Fruit fly (Drosophila melanogaster): ENCODE results near the gene orb2.

Gene orb2

dm6 chr3L:8950955-8951354 is 3.3 kb downstream of the orb2 start (continued):
- TF ChIP-seq CG1832 (GFP tag; optimal IDR thresholded peaks at IDR 0.05) = no peak
- TF ChIP-seq HLH54F (GFP tag; optimal IDR thresholded peaks at IDR 0.05) = no peak
- TF ChIP-seq D19A (tag; optimal IDR thresholded peaks at IDR 0.05) = peak; percentile 67
- TF ChIP-seq Meics (GFP tag; optimal IDR thresholded peaks at IDR 0.05) = peak; percentile 64
- TF ChIP-seq CG15601 (tag; optimal IDR thresholded peaks at IDR 0.05) = peak; percentile 53
- TF ChIP-seq CG16779 (GFP tag; IDR thresholded peaks at IDR 0.05) = no peak
- peak; percentile 51 for TF ChIP-seq unpg (GFP tag; optimal IDR thresholded peaks at IDR 0.05)
- TF ChIP-seq CG6689 (GFP tag; IDR thresholded peaks at IDR 0.05) = peak; percentile 65
- peak; percentile 72 for TF ChIP-seq Sox100B (GFP tag; optimal IDR thresholded peaks at IDR 0.05)
- no peak for TF ChIP-seq fu2 (GFP tag; optimal IDR thresholded peaks at IDR 0.05)
- TF ChIP-seq da (GFP tag; optimal IDR thresholded peaks at IDR 0.05) = no peak
- peak; percentile 38; the same call in 1 of the 3 replicates for TF ChIP-seq tgo (GFP tag; IDR thresholded peaks at IDR 0.05)
- TF ChIP-seq Asciz (GFP tag; optimal IDR thresholded peaks at IDR 0.05) = peak; percentile 41
- peak; percentile 28; the same call in 1 of the 2 replicates for TF ChIP-seq lmd (GFP tag; IDR thresholded peaks at IDR 0.05)
- TF ChIP-seq CG8765 (GFP tag; IDR thresholded peaks at IDR 0.05) = no peak
- TF ChIP-seq dimm (GFP tag; IDR thresholded peaks at IDR 0.05) = no peak
- peak; percentile 31 for TF ChIP-seq Xbp1 (GFP tag; optimal IDR thresholded peaks at IDR 0.05)
- TF ChIP-seq CG5180 (GFP tag; optimal IDR thresholded peaks at IDR 0.05) = peak; percentile 26
- TF ChIP-seq CG18599 (GFP tag; optimal IDR thresholded peaks at IDR 0.05) = peak; percentile 56
- peak; percentile 70 for TF ChIP-seq grau (tag; optimal IDR thresholded peaks at IDR 0.05)
- TF ChIP-seq CG7963 (GFP tag; IDR thresholded peaks at IDR 0.05; ENCODE audit: partially characterized antibody) = no peak
- peak; percentile 78 for TF ChIP-seq CoRest (tag; optimal IDR thresholded peaks at IDR 0.05)
- TF ChIP-seq az2 (GFP tag; optimal IDR thresholded peaks at IDR 0.05) = peak; percentile 45
- no peak for TF ChIP-seq CG32767 (GFP tag; IDR thresholded peaks at IDR 0.05)
- TF ChIP-seq CG14014 (GFP tag; IDR thresholded peaks at IDR 0.05) = 0 out of 2 replicates have a peak, but pooled peaks have one; percentile 26
- peak; percentile 71 for TF ChIP-seq CG10979 (tag; optimal IDR thresholded peaks at IDR 0.05)
- TF ChIP-seq dmrt11E (tag; optimal IDR thresholded peaks at IDR 0.05) = peak; percentile 20
- 0 out of 2 replicates have a peak, but pooled peaks have one; percentile 18 for TF ChIP-seq Xrp1 (GFP tag; IDR thresholded peaks at IDR 0.05)
- TF ChIP-seq dysf (GFP tag; IDR thresholded peaks at IDR 0.05) = peak; percentile 61; the same call in 2 of the 3 replicates
- no peak for TF ChIP-seq Oaz (GFP tag; IDR thresholded peaks at IDR 0.05)
- TF ChIP-seq jing (GFP tag; optimal IDR thresholded peaks at IDR 0.05) = no peak
- no peak for TF ChIP-seq CG14965 (GFP tag; optimal IDR thresholded peaks at IDR 0.05; ENCODE audit: borderline replicate concordance)
- no peak for TF ChIP-seq CG13287 (GFP tag; IDR thresholded peaks at IDR 0.05; ENCODE audit: partially characterized antibody)
- peak; percentile 59; the same call in 2 of the 3 replicates for TF ChIP-seq CG11695 (GFP tag; IDR thresholded peaks at IDR 0.05)
- peak; percentile 59 for TF ChIP-seq CG10209 (GFP tag; optimal IDR thresholded peaks at IDR 0.05)
- no peak for TF ChIP-seq toy (GFP tag; IDR thresholded peaks at IDR 0.05)
- TF ChIP-seq sens (GFP tag) = peak; percentile 25
- peak; percentile 10 for TF ChIP-seq CG12942 (GFP tag; optimal IDR thresholded peaks at IDR 0.05)
- TF ChIP-seq CG12104 (GFP tag; optimal IDR thresholded peaks at IDR 0.05) = peak; percentile 51
- TF ChIP-seq repo (GFP tag; optimal IDR thresholded peaks at IDR 0.05) = no peak
- no peak for TF ChIP-seq hbn (GFP tag; IDR thresholded peaks at IDR 0.05; ENCODE audit: partially characterized antibody)
- peak; percentile 47 for TF ChIP-seq cwo (GFP tag; optimal IDR thresholded peaks at IDR 0.05)
- peak; percentile 25 for TF ChIP-seq CG10462 (GFP tag; optimal IDR thresholded peaks at IDR 0.05)
- TF ChIP-seq CG30020 (tag; optimal IDR thresholded peaks at IDR 0.05) = peak; percentile 2
- peak; percentile 81 for TF ChIP-seq CG18262 (tag; optimal IDR thresholded peaks at IDR 0.05)
- TF ChIP-seq CG9817 (tag; optimal IDR thresholded peaks at IDR 0.05) = peak; percentile 7
- no peak for TF ChIP-seq Tbp (GFP tag; optimal IDR thresholded peaks at IDR 0.05)
- no peak for TF ChIP-seq Ets65A (GFP tag)
- no peak for TF ChIP-seq prd (optimal IDR thresholded peaks at IDR 0.05)
- peak; percentile 37; the same call in 1 of the 3 replicates for TF ChIP-seq prd (GFP tag; IDR thresholded peaks at IDR 0.05)
- no peak for TF ChIP-seq CG14860 (GFP tag; IDR thresholded peaks at IDR 0.05; ENCODE audit: partially characterized antibody)

All from whole organism, embryonic.